Fruit fly (Drosophila melanogaster): ENCODE data around the gene CG13895.
A peak's percentile ranks its signal among the peaks of the same experiment; 100 is the strongest.

DNA sequence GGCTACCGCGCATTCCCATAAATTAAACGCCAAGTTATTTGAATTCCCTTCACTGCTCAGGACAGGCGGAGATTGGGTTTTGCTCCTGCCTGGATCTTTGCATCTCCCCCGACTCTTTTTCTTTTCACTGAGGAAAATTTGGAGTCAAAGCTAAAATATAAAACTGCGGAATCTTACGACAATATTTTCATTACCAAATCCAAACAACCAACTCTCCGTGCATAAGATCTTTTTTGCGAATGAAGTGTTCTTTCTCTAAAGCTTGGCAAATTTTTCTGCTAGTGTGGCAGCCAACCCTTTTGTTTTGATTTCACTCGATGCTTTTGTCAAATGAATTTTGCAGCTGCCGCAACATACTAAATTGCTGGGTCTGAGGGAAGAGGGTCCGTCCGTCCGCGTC lies 19.9 kb upstream of the CG13895 start:
- peak; percentile 68 for TF ChIP-seq Eip75B (GFP tag; optimal IDR thresholded peaks at IDR 0.05)
- TF ChIP-seq Sox102F (GFP tag; optimal IDR thresholded peaks at IDR 0.05), result peak; percentile 90
- TF ChIP-seq CG6854 (GFP tag; optimal IDR thresholded peaks at IDR 0.05), result peak; percentile 76
- peak; percentile 92 for TF ChIP-seq Met (GFP tag; optimal IDR thresholded peaks at IDR 0.05)
- TF ChIP-seq Lpt (GFP tag; optimal IDR thresholded peaks at IDR 0.05), result no peak
- TF ChIP-seq CG8632 (GFP tag; optimal IDR thresholded peaks at IDR 0.05), result peak; percentile 31
- TF ChIP-seq CG3032 (tag; optimal IDR thresholded peaks at IDR 0.05), result peak; percentile 39
- peak; percentile 75 for TF ChIP-seq pdm3 (GFP tag; optimal IDR thresholded peaks at IDR 0.05)
- no peak for TF ChIP-seq salr (GFP tag; optimal IDR thresholded peaks at IDR 0.05)
